Worm (Caenorhabditis elegans): ENCODE data around the gene sra-30.

- TF ChIP-seq nhr-6 (tag; optimal IDR thresholded peaks at IDR 0.05) = no peak
- TF ChIP-seq unc-39 (tag; optimal IDR thresholded peaks at IDR 0.05) = no peak
- no peak for TF ChIP-seq mxl-2 (GFP tag; conservative IDR thresholded peaks at IDR 0.05)
- no peak for TF ChIP-seq dve-1 (tag; optimal IDR thresholded peaks at IDR 0.05; ENCODE audit: insufficient read depth)
- TF ChIP-seq fos-1 (tag; optimal IDR thresholded peaks at IDR 0.05) = no peak
- TF ChIP-seq hif-1 (tag; optimal IDR thresholded peaks at IDR 0.05) = no peak
- TF ChIP-seq ZK546.5 (tag; optimal IDR thresholded peaks at IDR 0.05) = no peak
- TF ChIP-seq nhr-25 (tag; optimal IDR thresholded peaks at IDR 0.05; ENCODE audit: borderline replicate concordance, insufficient read depth) = no peak
- TF ChIP-seq lin-13 (GFP tag; optimal IDR thresholded peaks at IDR 0.05) = no peak
- TF ChIP-seq ceh-44 (GFP tag; IDR thresholded peaks at IDR 0.05) = no peak
- TF ChIP-seq arid-1 (GFP tag; conservative IDR thresholded peaks at IDR 0.05) = no peak
- no peak for TF ChIP-seq snpc-4 (tag; optimal IDR thresholded peaks at IDR 0.05)
Observed at ce11 chrIV:15168442-15168841, 34.4 kb downstream of the sra-30 start.
